Worm (Caenorhabditis elegans) whole organism, late embryonic: ENCODE results near the gene tag-276.

ENCODE experiments used
- C08G9.2 ChIP-seq: sonication (generic microtip); optimal IDR thresholded peaks from 2 replicates; lab custom pipeline; 2016; ENCODE audit warnings: mild to moderate bottlenecking, missing genetic modification characterization, moderate library complexity, missing compliant biosample characterization
- C38D4.7 ChIP-seq: fragments of 200-800 bp; sonication (Bioruptor generic); optimal IDR thresholded peaks from 2 replicates; lab custom pipeline; 2018; ENCODE audit warnings: mild to moderate bottlenecking, missing genetic modification characterization, moderate library complexity, missing compliant biosample characterization
- K02D7.2 ChIP-seq: sonication (generic microtip); optimal IDR thresholded peaks from 2 replicates; lab custom pipeline; 2017; ENCODE audit warnings: mild to moderate bottlenecking, missing genetic modification characterization, missing compliant biosample characterization
- T23F11.4 ChIP-seq: fragments of 200-800 bp; sonication (Bioruptor generic); optimal IDR thresholded peaks from 2 replicates; lab custom pipeline; 2018; ENCODE audit warnings: mild to moderate bottlenecking, missing genetic modification characterization, missing compliant biosample characterization
- Y22D7AL.16 ChIP-seq: sonication (generic microtip); optimal IDR thresholded peaks from 2 replicates; lab custom pipeline; 2016; ENCODE audit warnings: missing genetic modification characterization, missing compliant biosample characterization
- ahr-1 ChIP-seq: sonication (generic microtip); optimal IDR thresholded peaks from 2 replicates; lab custom pipeline; 2016; ENCODE audit warnings: missing genetic modification characterization, missing compliant biosample characterization
- ama-1 ChIP-seq: fragments of 150-350 bp; optimal IDR thresholded peaks from 2 replicates; lab custom pipeline; 2014
- ceh-19 ChIP-seq: fragments of 200-800 bp; sonication (Bioruptor generic); optimal IDR thresholded peaks from 2 replicates; lab custom pipeline; 2018; ENCODE audit warnings: mild to moderate bottlenecking, missing genetic modification characterization, missing compliant biosample characterization
- ceh-22 ChIP-seq: sonication (generic microtip); optimal IDR thresholded peaks from 2 replicates; lab custom pipeline; 2017; ENCODE audit warnings: missing biosample characterization, missing genetic modification characterization
- ceh-24 ChIP-seq: sonication (generic microtip); optimal IDR thresholded peaks from 2 replicates; lab custom pipeline; 2016; ENCODE audit warnings: mild to moderate bottlenecking, missing genetic modification characterization, missing compliant biosample characterization
- ceh-31 ChIP-seq: sonication (generic microtip); optimal IDR thresholded peaks from 2 replicates; lab custom pipeline; 2016; ENCODE audit warnings: missing genetic modification characterization, missing compliant biosample characterization
- ceh-45 ChIP-seq: fragments of 200-800 bp; sonication (Bioruptor generic); IDR thresholded peaks from 2 replicates; pipeline ENCODE4 v1.3.6; 2022; ENCODE audit warnings: missing genetic modification reagents, missing genetic modification characterization, missing compliant biosample characterization
- ceh-48 ChIP-seq: sonication (generic microtip); optimal IDR thresholded peaks from 2 replicates; lab custom pipeline; 2016; ENCODE audit warnings: missing genetic modification characterization, inconsistent platforms, missing compliant biosample characterization
- ceh-6 ChIP-seq: fragments of 200-800 bp; sonication (Bioruptor generic); optimal IDR thresholded peaks from 2 replicates; lab custom pipeline; 2018; ENCODE audit warnings: mild to moderate bottlenecking, missing genetic modification characterization, missing compliant biosample characterization
- dmd-4 ChIP-seq: sonication (generic microtip); optimal IDR thresholded peaks from 2 replicates; lab custom pipeline; 2016; ENCODE audit warnings: borderline replicate concordance, missing genetic modification characterization, missing compliant biosample characterization
- dve-1 ChIP-seq: sonication (generic microtip); optimal IDR thresholded peaks from 2 replicates; lab custom pipeline; 2017; ENCODE audit warnings: antibody characterized with exemption, mild to moderate bottlenecking, missing genetic modification characterization, missing compliant biosample characterization
- elt-2 ChIP-seq: sonication (generic microtip); optimal IDR thresholded peaks from 2 replicates; lab custom pipeline; 2016; ENCODE audit warnings: missing genetic modification reagents, missing genetic modification characterization, missing compliant biosample characterization
- ets-4 ChIP-seq: sonication (generic microtip); optimal IDR thresholded peaks from 2 replicates; lab custom pipeline; 2016; ENCODE audit warnings: missing genetic modification characterization, missing compliant biosample characterization
- eyg-1 ChIP-seq: sonication (generic microtip); optimal IDR thresholded peaks from 2 replicates; lab custom pipeline; 2016; ENCODE audit warnings: missing genotype, missing genetic modification characterization, missing compliant biosample characterization
- fkh-10 ChIP-seq: fragments of 150-350 bp; optimal IDR thresholded peaks from 2 replicates; lab custom pipeline; 2014; ENCODE audit warnings: missing biosample characterization, missing genetic modification reagents, missing genetic modification characterization
- fkh-6 ChIP-seq: sonication (generic microtip); optimal IDR thresholded peaks from 2 replicates; lab custom pipeline; 2016; ENCODE audit warnings: missing genetic modification characterization, missing compliant biosample characterization
- gmeb-2 ChIP-seq: sonication (generic microtip); optimal IDR thresholded peaks from 2 replicates; lab custom pipeline; 2016; ENCODE audit warnings: missing genetic modification characterization, inconsistent platforms, missing compliant biosample characterization
- hlh-13 ChIP-seq: fragments of 200-800 bp; sonication (Bioruptor generic); optimal IDR thresholded peaks from 2 replicates; lab custom pipeline; 2018; ENCODE audit warnings: mild to moderate bottlenecking, missing genetic modification characterization, missing compliant biosample characterization
- hlh-30 ChIP-seq: sonication (generic microtip); optimal IDR thresholded peaks from 2 replicates; lab custom pipeline; 2017; ENCODE audit warnings: antibody characterized with exemption, missing genetic modification characterization, missing compliant biosample characterization; ENCODE audit not compliant: insufficient read depth
- hlh-6 ChIP-seq: sonication (generic microtip); optimal IDR thresholded peaks from 2 replicates; lab custom pipeline; 2016; ENCODE audit warnings: missing genotype, missing genetic modification characterization, missing compliant biosample characterization
- hlh-8 ChIP-seq: sonication (generic microtip); optimal IDR thresholded peaks from 2 replicates; lab custom pipeline; 2016; ENCODE audit warnings: missing genotype, missing genetic modification characterization, missing compliant biosample characterization
- lim-6 ChIP-seq: sonication (generic microtip); optimal IDR thresholded peaks from 2 replicates; lab custom pipeline; 2016; ENCODE audit warnings: missing genetic modification characterization, missing compliant biosample characterization
- mec-3 ChIP-seq: sonication (generic microtip); optimal IDR thresholded peaks from 2 replicates; lab custom pipeline; 2016; ENCODE audit warnings: borderline replicate concordance, missing genetic modification characterization, missing compliant biosample characterization
- nfya-1 ChIP-seq: sonication (generic microtip); optimal IDR thresholded peaks from 2 replicates; lab custom pipeline; 2017; ENCODE audit warnings: missing genetic modification characterization, mild to moderate bottlenecking, missing compliant biosample characterization, antibody characterized with exemption, moderate library complexity
- nhr-232 ChIP-seq: sonication (generic microtip); optimal IDR thresholded peaks from 2 replicates; lab custom pipeline; 2016; ENCODE audit warnings: missing genetic modification characterization, missing compliant biosample characterization
- pat-9 ChIP-seq: fragments of 200-800 bp; sonication (Bioruptor generic); optimal IDR thresholded peaks from 2 replicates; lab custom pipeline; 2018; ENCODE audit warnings: mild to moderate bottlenecking, missing genetic modification characterization, moderate library complexity, missing compliant biosample characterization
- pha-2 ChIP-seq: sonication (generic microtip); optimal IDR thresholded peaks from 2 replicates; lab custom pipeline; 2017; ENCODE audit warnings: mild to moderate bottlenecking, missing genetic modification characterization, missing compliant biosample characterization
- pha-4 ChIP-seq: fragments of 150-350 bp; optimal IDR thresholded peaks from 2 replicates; lab custom pipeline; 2018; ENCODE audit warnings: missing biosample characterization, missing genetic modification reagents, missing genetic modification characterization
- sdc-2 ChIP-seq: sonication (generic microtip); optimal IDR thresholded peaks from 2 replicates; lab custom pipeline; 2016; ENCODE audit warnings: missing genotype, missing genetic modification characterization, missing compliant biosample characterization
- syd-9 ChIP-seq: sonication (generic microtip); optimal IDR thresholded peaks from 2 replicates; lab custom pipeline; 2016; ENCODE audit warnings: mild to moderate bottlenecking, missing genetic modification characterization, moderate library complexity, missing compliant biosample characterization
- tbx-7 ChIP-seq: sonication (generic microtip); optimal IDR thresholded peaks from 2 replicates; lab custom pipeline; 2016; ENCODE audit warnings: missing genotype, missing genetic modification characterization, missing compliant biosample characterization
- unc-42 ChIP-seq: sonication (generic microtip); optimal IDR thresholded peaks from 2 replicates; lab custom pipeline; 2016; ENCODE audit warnings: missing genotype, missing genetic modification characterization, missing compliant biosample characterization
- unc-86 ChIP-seq: sonication (generic microtip); optimal IDR thresholded peaks from 2 replicates; lab custom pipeline; 2016; ENCODE audit warnings: missing genetic modification characterization, missing compliant biosample characterization
- ztf-16 ChIP-seq: sonication (generic microtip); optimal IDR thresholded peaks from 2 replicates; lab custom pipeline; 2017; ENCODE audit warnings: missing genetic modification characterization, missing compliant biosample characterization

Gene tag-276

ce11 chrII:12256528-12256927 is 7.6 kb upstream of the tag-276 start, which contains the start of gene parn-2:
Gene parn-2 (minus strand): TSS chrII:12256628.
- no peak for TF ChIP-seq C08G9.2
- TF ChIP-seq mec-3 (tag; lab: Kevin White, UChicago), result no peak
- TF ChIP-seq hlh-8, result no peak
- TF ChIP-seq nhr-232, result no peak
- TF ChIP-seq pha-2 (tag; lab: Kevin White, UChicago), result no peak
- no peak for TF ChIP-seq hlh-6 (tag; lab: Kevin White, UChicago)
- TF ChIP-seq dmd-4 (tag; lab: Kevin White, UChicago), result no peak
- no peak for TF ChIP-seq dve-1
- no peak for TF ChIP-seq pat-9 (tag; lab: Kevin White, UChicago)
- TF ChIP-seq ets-4 (tag; lab: Kevin White, UChicago), result no peak
- no peak for TF ChIP-seq gmeb-2 (tag; lab: Kevin White, UChicago)
- no peak for TF ChIP-seq ahr-1
- no peak for TF ChIP-seq ceh-22 (tag; lab: Kevin White, UChicago)
- TF ChIP-seq unc-86 (tag; lab: Kevin White, UChicago), result no peak
- no peak for TF ChIP-seq ceh-45 (GFP tag; lab: Robert Waterston, UW)
- TF ChIP-seq hlh-30, result no peak
- TF ChIP-seq fkh-6 (tag; lab: Kevin White, UChicago), result no peak
- no peak for TF ChIP-seq K02D7.2 (tag; lab: Kevin White, UChicago)
- no peak for TF ChIP-seq ceh-6 (GFP tag; lab: Kevin White, UChicago)

ce11 chrII:12255545-12256233 is 6.7 kb upstream of the tag-276 start:
- TF ChIP-seq ceh-48 (tag; lab: Kevin White, UChicago) (peak; percentile 70), ets-4 (tag; lab: Kevin White, UChicago) (no peak)
- TF ChIP-seq, all 69 proteins: peak for 1

ce11 chrII:12242551-12242950 is 6.4 kb downstream of the tag-276 start, which contains the start of gene Y57A10A.24:
Gene Y57A10A.24 (plus strand): TSS chrII:12242946.
- TF ChIP-seq nfya-1 (tag; lab: Kevin White, UChicago), result no peak
- TF ChIP-seq ztf-16 (tag; lab: Kevin White, UChicago), result no peak
- no peak for TF ChIP-seq pha-4 (tag; lab: Kevin White, UChicago)
- TF ChIP-seq sdc-2 (tag; lab: Kevin White, UChicago), result no peak
- no peak for TF ChIP-seq unc-42 (tag; lab: Kevin White, UChicago)
- no peak for TF ChIP-seq tbx-7 (tag; lab: Kevin White, UChicago)
- no peak for TF ChIP-seq dve-1
- TF ChIP-seq ceh-24 (tag; lab: Kevin White, UChicago), result no peak
- TF ChIP-seq ama-1 (lab: Kevin White, UChicago), result no peak
- TF ChIP-seq eyg-1 (tag; lab: Kevin White, UChicago), result no peak
- no peak for TF ChIP-seq hlh-13 (GFP tag; lab: Kevin White, UChicago)
- TF ChIP-seq elt-2, result no peak
- no peak for TF ChIP-seq ceh-19 (GFP tag; lab: Kevin White, UChicago)
- TF ChIP-seq C38D4.7, result no peak
- TF ChIP-seq, all 69 proteins: peak for 0

ce11 chrII:12241792-12242191 is 7.2 kb downstream of the tag-276 start:
- TF ChIP-seq T23F11.4 (GFP tag; lab: Kevin White, UChicago) (no peak), hlh-30 (no peak), lim-6 (tag; lab: Kevin White, UChicago) (no peak), ets-4 (tag; lab: Kevin White, UChicago) (no peak), fkh-10 (no peak), hlh-13 (GFP tag; lab: Kevin White, UChicago) (no peak), C08G9.2 (no peak), syd-9 (tag; lab: Kevin White, UChicago) (no peak), Y22D7AL.16 (tag; lab: Kevin White, UChicago) (no peak), ceh-31 (tag; lab: Kevin White, UChicago) (no peak)
